Worm (Caenorhabditis elegans) whole organism, L4/young adult: ENCODE data around the gene bris-1.

Experiments used
- W03F9.2 ChIP-seq: fragments of 150-350 bp; optimal IDR thresholded peaks from 2 replicates; lab custom pipeline; 2014; ENCODE audit warnings: missing biosample characterization, missing genetic modification characterization
- dao-5 ChIP-seq: sonication (generic microtip); optimal IDR thresholded peaks from 2 replicates; lab custom pipeline; 2016; ENCODE audit warnings: missing genotype, missing genetic modification characterization, moderate library complexity, missing compliant biosample characterization
- him-1 ChIP-seq: sonication (generic microtip); optimal IDR thresholded peaks from 2 replicates; lab custom pipeline; 2016; ENCODE audit warnings: missing genotype, missing genetic modification reagents, missing genetic modification characterization, missing compliant biosample characterization

Gene bris-1

ce11 chrIV:3820133-3820532, 1.0 kb upstream of the bris-1 start:
- TF ChIP-seq dao-5 (tag; lab: Kevin White, UChicago) (no peak), him-1 (tag; lab: Kevin White, UChicago) (no peak), W03F9.2 (tag; lab: Kevin White, UChicago) (no peak)

- no peak for TF ChIP-seq dao-5 (tag; lab: Kevin White, UChicago)
- no peak for TF ChIP-seq him-1 (tag; lab: Kevin White, UChicago)
- TF ChIP-seq W03F9.2 (tag; lab: Kevin White, UChicago) = no peak
These were observed 1.9 kb downstream of the bris-1 start for ce11 chrIV:3817253-3817652.

ce11 chrIV:3815259-3815644, 3.9 kb downstream of the bris-1 start:
- TF ChIP-seq him-1 (tag; lab: Kevin White, UChicago) (no peak), dao-5 (tag; lab: Kevin White, UChicago) (no peak), W03F9.2 (tag; lab: Kevin White, UChicago) (no peak)

- no peak for TF ChIP-seq dao-5 (tag; lab: Kevin White, UChicago)
- no peak for TF ChIP-seq W03F9.2 (tag; lab: Kevin White, UChicago)
- TF ChIP-seq him-1 (tag; lab: Kevin White, UChicago) = no peak
These were observed 4.4 kb downstream of the bris-1 start for ce11 chrIV:3814553-3815258.

ce11 chrIV:3812812-3813211, 6.3 kb downstream of the bris-1 start:
- TF ChIP-seq W03F9.2 (tag; lab: Kevin White, UChicago) (no peak), him-1 (tag; lab: Kevin White, UChicago) (no peak)

ce11 chrIV:3807545-3807944, 11.6 kb downstream of the bris-1 start:
- no peak for TF ChIP-seq W03F9.2 (tag; lab: Kevin White, UChicago)
- TF ChIP-seq him-1 (tag; lab: Kevin White, UChicago) = no peak
- TF ChIP-seq dao-5 (tag; lab: Kevin White, UChicago) = no peak

ce11 chrIV:3807092-3807491, 12.0 kb downstream of the bris-1 start, which contains the start of gene M02B7.7:
M02B7.7 (minus strand) TSS chrIV:3807192.
- TF ChIP-seq W03F9.2 (tag; lab: Kevin White, UChicago) (no peak), him-1 (tag; lab: Kevin White, UChicago) (no peak), dao-5 (tag; lab: Kevin White, UChicago) (no peak)

- TF ChIP-seq dao-5 (tag; lab: Kevin White, UChicago) (no peak), W03F9.2 (tag; lab: Kevin White, UChicago) (no peak), him-1 (tag; lab: Kevin White, UChicago) (no peak)
These were observed 13.9 kb downstream of the bris-1 start, which contains the start of gene fbxc-47 for ce11 chrIV:3805219-3805618. fbxc-47 (plus strand) TSS chrIV:3805519.

ce11 chrIV:3803252-3803651, 15.9 kb downstream of the bris-1 start, which contains the start of the genes algn-14 and M02B7.2:
algn-14 (minus strand) TSS chrIV:3803426.
M02B7.2 (plus strand) TSS chrIV:3803581.
- no peak for TF ChIP-seq him-1 (tag; lab: Kevin White, UChicago)
- TF ChIP-seq dao-5 (tag; lab: Kevin White, UChicago) = no peak
- TF ChIP-seq W03F9.2 (tag; lab: Kevin White, UChicago) = peak; percentile 49

- no peak for TF ChIP-seq dao-5 (tag; lab: Kevin White, UChicago)
- no peak for TF ChIP-seq W03F9.2 (tag; lab: Kevin White, UChicago)
- no peak for TF ChIP-seq him-1 (tag; lab: Kevin White, UChicago)
These were observed 18.2 kb downstream of the bris-1 start, which contains the start of gene osm-3 for ce11 chrIV:3800952-3801351. osm-3 (minus strand) TSS chrIV:3801052.

ce11 chrIV:3797442-3797841, 21.7 kb downstream of the bris-1 start:
- TF ChIP-seq dao-5 (tag; lab: Kevin White, UChicago) (no peak), W03F9.2 (tag; lab: Kevin White, UChicago) (no peak), him-1 (tag; lab: Kevin White, UChicago) (no peak)

- TF ChIP-seq W03F9.2 (tag; lab: Kevin White, UChicago) (no peak), dao-5 (tag; lab: Kevin White, UChicago) (no peak), him-1 (tag; lab: Kevin White, UChicago) (no peak)
These were observed 24.7 kb downstream of the bris-1 start, which contains the start of gene K09B3.1 for ce11 chrIV:3794437-3794836. K09B3.1 (plus strand) TSS chrIV:3794737.

- TF ChIP-seq W03F9.2 (tag; lab: Kevin White, UChicago) = no peak
- no peak for TF ChIP-seq dao-5 (tag; lab: Kevin White, UChicago)
- no peak for TF ChIP-seq him-1 (tag; lab: Kevin White, UChicago)
These were observed 35.2 kb downstream of the bris-1 start, which contains the start of gene glct-6 for ce11 chrIV:3783910-3784309. glct-6 (plus strand) TSS chrIV:3784210.

- TF ChIP-seq dao-5 (tag; lab: Kevin White, UChicago) (no peak), him-1 (tag; lab: Kevin White, UChicago) (no peak), W03F9.2 (tag; lab: Kevin White, UChicago) (no peak)
These were observed 37.6 kb downstream of the bris-1 start for ce11 chrIV:3781539-3781938.
